Worm (Caenorhabditis elegans): ENCODE data around the gene jmjd-5.

Gene jmjd-5

DNA sequence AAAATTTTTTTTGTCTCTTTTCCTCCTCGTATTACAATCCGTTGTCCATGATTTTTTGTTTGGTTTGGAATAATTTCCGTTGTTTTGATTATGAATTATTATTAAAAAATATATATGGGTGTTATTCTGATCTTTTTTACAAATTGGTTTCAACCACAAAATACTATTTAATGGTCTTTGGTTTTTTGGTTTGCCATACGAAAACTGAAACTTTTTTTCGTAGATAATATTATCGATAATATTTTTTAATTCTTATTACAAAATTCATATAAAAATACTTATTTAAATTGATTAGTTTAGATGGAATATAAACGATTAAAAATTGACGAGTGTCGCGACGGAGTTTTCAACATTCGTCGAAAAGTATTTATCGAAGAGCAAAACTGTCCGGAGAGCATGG is at the start of gene jmjd-5:
Gene jmjd-5, plus strand, starts transcription at position 301 of the 400 bp plus-strand sequence.
- no peak for TF ChIP-seq nhr-28 (tag; optimal IDR thresholded peaks at IDR 0.05)
- no peak for TF ChIP-seq ZK337.2 (GFP tag; IDR thresholded peaks at IDR 0.05)
- no peak for TF ChIP-seq egl-27 (tag; optimal IDR thresholded peaks at IDR 0.05)
- TF ChIP-seq nhr-77 (tag; optimal IDR thresholded peaks at IDR 0.05) = no peak
- TF ChIP-seq cey-2 (tag; optimal IDR thresholded peaks at IDR 0.05; ENCODE audit: borderline replicate concordance, insufficient read depth) = no peak
- TF ChIP-seq hif-1 (tag; optimal IDR thresholded peaks at IDR 0.05) = no peak
- TF ChIP-seq ceh-62 (tag; optimal IDR thresholded peaks at IDR 0.05) = no peak
- TF ChIP-seq snpc-4 (tag; optimal IDR thresholded peaks at IDR 0.05) = no peak
- no peak for TF ChIP-seq F37D6.2 (tag; optimal IDR thresholded peaks at IDR 0.05)
- no peak for TF ChIP-seq spr-1 (tag; optimal IDR thresholded peaks at IDR 0.05)
- no peak for TF ChIP-seq egl-43 (GFP tag; IDR thresholded peaks at IDR 0.05)
- TF ChIP-seq pqm-1 (tag; optimal IDR thresholded peaks at IDR 0.05) = no peak
- no peak for TF ChIP-seq ZK546.5 (tag; optimal IDR thresholded peaks at IDR 0.05)
- TF ChIP-seq mxl-3 (GFP tag; optimal IDR thresholded peaks at IDR 0.05) = no peak
- no peak for TF ChIP-seq mdl-1 (tag; optimal IDR thresholded peaks at IDR 0.05)
- TF ChIP-seq tra-1 (GFP tag; IDR thresholded peaks at IDR 0.05) = no peak

DNA sequence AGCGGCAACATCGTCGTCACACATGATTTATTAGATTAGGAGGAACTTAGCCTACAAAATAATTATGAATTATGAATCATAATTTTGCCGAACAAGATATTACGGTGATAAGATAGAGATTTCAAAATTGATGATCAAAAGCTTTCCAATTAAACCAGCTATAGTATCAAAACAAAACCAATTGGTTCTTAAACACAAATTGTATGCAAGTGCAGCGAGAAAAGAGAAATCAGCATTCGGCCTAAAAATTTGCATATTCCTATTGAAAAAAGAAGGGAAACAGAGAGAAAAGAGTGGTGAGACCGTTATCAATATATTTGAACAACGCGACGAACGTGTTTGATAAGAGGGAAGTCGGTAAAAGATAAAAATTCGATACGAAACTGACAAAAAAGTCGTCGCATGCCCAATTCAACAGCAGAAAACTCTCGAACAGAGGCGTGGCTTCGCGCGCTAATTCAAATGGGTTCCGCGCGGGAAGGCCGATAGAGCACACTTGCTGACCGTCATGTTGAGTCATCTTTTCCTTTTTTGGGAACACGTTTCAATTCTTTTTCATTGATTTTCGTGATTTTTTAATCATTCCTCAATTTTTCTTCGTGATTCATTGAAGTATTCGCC is 49.1 kb upstream of the jmjd-5 start, which contains the start of gene act-2:
Gene act-2, minus strand, starts transcription at position 51 of the 621 bp plus-strand sequence.
- no peak for TF ChIP-seq ceh-28 (tag; optimal IDR thresholded peaks at IDR 0.05)
- TF ChIP-seq ceh-44 (GFP tag; IDR thresholded peaks at IDR 0.05) = no peak
- TF ChIP-seq hmg-1.1 (GFP tag; IDR thresholded peaks at IDR 0.05) = peak; percentile 57; the same call in 1 of the 2 replicates
- peak; percentile 72 for TF ChIP-seq rbr-2 (tag; optimal IDR thresholded peaks at IDR 0.05)
- 0 out of 2 replicates have a peak, but pooled peaks have one; percentile 42 for TF ChIP-seq Y48G9A.11 (GFP tag; IDR thresholded peaks at IDR 0.05)
- peak; percentile 88 for TF ChIP-seq hlh-30 (tag; optimal IDR thresholded peaks at IDR 0.05; ENCODE audit: insufficient read depth)
- no peak for TF ChIP-seq F44E2.7 (GFP tag; IDR thresholded peaks at IDR 0.05)
- peak; percentile 21 for TF ChIP-seq unc-130 (GFP tag; optimal IDR thresholded peaks at IDR 0.05)
- TF ChIP-seq ceh-20 (GFP tag; IDR thresholded peaks at IDR 0.05) = no peak
- no peak for TF ChIP-seq F26F4.8 (GFP tag; conservative IDR thresholded peaks at IDR 0.05)
- TF ChIP-seq T26A8.4 (GFP tag; IDR thresholded peaks at IDR 0.05) = no peak
- peak; percentile 89 for TF ChIP-seq nhr-25 (tag; optimal IDR thresholded peaks at IDR 0.05; ENCODE audit: borderline replicate concordance, insufficient read depth)
- peak; percentile 55 for TF ChIP-seq nhr-28 (tag; optimal IDR thresholded peaks at IDR 0.05)
- TF ChIP-seq php-3 (GFP tag; IDR thresholded peaks at IDR 0.05) = no peak
- TF ChIP-seq madf-9 (GFP tag; conservative IDR thresholded peaks at IDR 0.05) = peak; percentile 59; the same call in 1 of the 2 replicates
- peak; percentile 97 for TF ChIP-seq aha-1 (tag)
- TF ChIP-seq nhr-11 (tag; optimal IDR thresholded peaks at IDR 0.05) = peak; percentile 45
- TF ChIP-seq tag-97 (GFP tag; IDR thresholded peaks at IDR 0.05) = no peak
- peak in 1 of 2 experiments; percentile 69 for TF ChIP-seq mdl-1 (tag; optimal IDR thresholded peaks at IDR 0.05)
- peak; percentile 64 for TF ChIP-seq fkh-10 (GFP tag; optimal IDR thresholded peaks at IDR 0.05)
- peak; percentile 61 for TF ChIP-seq nhr-6 (tag; optimal IDR thresholded peaks at IDR 0.05)
- TF ChIP-seq mxl-2 (GFP tag; conservative IDR thresholded peaks at IDR 0.05) = no peak
- TF ChIP-seq lin-38 (GFP tag; IDR thresholded peaks at IDR 0.05) = peak; percentile 94
- no peak for TF ChIP-seq nhr-102 (tag; optimal IDR thresholded peaks at IDR 0.05)
- peak; percentile 28 for TF ChIP-seq lin-13 (GFP tag; optimal IDR thresholded peaks at IDR 0.05)
- TF ChIP-seq daf-16 (GFP tag; optimal IDR thresholded peaks at IDR 0.05) = no peak
- no peak for TF ChIP-seq daf-16 (tag; optimal IDR thresholded peaks at IDR 0.05)
- TF ChIP-seq tra-1 (GFP tag; IDR thresholded peaks at IDR 0.05) = 0 out of 2 replicates have a peak, but pooled peaks have one; percentile 45
- TF ChIP-seq nhr-77 (tag; optimal IDR thresholded peaks at IDR 0.05) = peak; percentile 32
- TF ChIP-seq zag-1 (tag; optimal IDR thresholded peaks at IDR 0.05) = no peak
- peak; percentile 37 for TF ChIP-seq spr-1 (tag; optimal IDR thresholded peaks at IDR 0.05)
- TF ChIP-seq pha-4 (GFP tag; IDR thresholded peaks at IDR 0.05) = 0 out of 2 replicates have a peak, but pooled peaks have one; percentile 16
- peak; percentile 73 for TF ChIP-seq pha-4 (tag; optimal IDR thresholded peaks at IDR 0.05)
- TF ChIP-seq ZK546.5 (tag; optimal IDR thresholded peaks at IDR 0.05) = no peak
- TF ChIP-seq mdt-29 (GFP tag; IDR thresholded peaks at IDR 0.05) = 0 out of 2 replicates have a peak, but pooled peaks have one; percentile 32
- TF ChIP-seq lin-1 (GFP tag; IDR thresholded peaks at IDR 0.05) = no peak
- peak; percentile 84 for TF ChIP-seq mxl-3 (GFP tag; optimal IDR thresholded peaks at IDR 0.05)
- peak; percentile 84 for TF ChIP-seq mep-1 (tag; optimal IDR thresholded peaks at IDR 0.05)
- TF ChIP-seq egl-43 (GFP tag; IDR thresholded peaks at IDR 0.05) = 0 out of 2 replicates have a peak, but pooled peaks have one; percentile 33
- peak in 1 of 2 experiments; percentile 44 for TF ChIP-seq hif-1 (tag; optimal IDR thresholded peaks at IDR 0.05)
